Fruit fly (Drosophila melanogaster) whole organism, embryonic: ENCODE measurements around the gene Arl6IP1.

Experiments used
- ATbp ChIP-seq: fragments of 200-800 bp; sonication (Bioruptor generic); optimal IDR thresholded peaks from 2 replicates; lab custom pipeline; 2017; ENCODE audit warnings: missing biosample characterization, mild to moderate bottlenecking, missing genetic modification characterization, missing genetic modification reagents
- Abd-B ChIP-seq: fragments of 200-800 bp; sonication (Bioruptor generic); optimal IDR thresholded peaks from 2 replicates; lab custom pipeline; 2018; ENCODE audit warnings: missing biosample characterization, mild to moderate bottlenecking, missing genetic modification characterization, moderate library complexity
- Bteb2 ChIP-seq: fragments of 200-800 bp; sonication (Bioruptor generic); optimal IDR thresholded peaks from 2 replicates; lab custom pipeline; 2016; ENCODE audit warnings: missing biosample characterization, missing genetic modification characterization
- CG10267 ChIP-seq: fragments of 200-800 bp; sonication (Bioruptor generic); optimal IDR thresholded peaks from 2 replicates; lab custom pipeline; 2018; ENCODE audit warnings: missing biosample characterization, mild to moderate bottlenecking, missing genetic modification characterization, moderate library complexity
- CG12391 ChIP-seq: fragments of 200-800 bp; sonication (Bioruptor generic); optimal IDR thresholded peaks from 3 replicates; lab custom pipeline; 2018; ENCODE audit warnings: missing biosample characterization, mild to moderate bottlenecking, missing genetic modification characterization, moderate library complexity
- CG12659 ChIP-seq: fragments of 200-800 bp; sonication (Bioruptor generic); optimal IDR thresholded peaks from 3 replicates; lab custom pipeline; 2017; ENCODE audit warnings: mild to moderate bottlenecking, missing biosample characterization, missing genetic modification reagents, missing genetic modification characterization
- CG13287 ChIP-seq: fragments of 200-800 bp; sonication (Bioruptor generic); IDR thresholded peaks from 2 replicates; pipeline ENCODE4 v1.3.6; 2022; ENCODE audit warnings: missing biosample characterization, missing genetic modification characterization; ENCODE audit not compliant: partially characterized antibody
- CG13624 ChIP-seq: fragments of 200-800 bp; sonication (Bioruptor generic); optimal IDR thresholded peaks from 2 replicates; lab custom pipeline; 2016; ENCODE audit warnings: missing biosample characterization, missing genetic modification characterization
- CG15011 ChIP-seq: fragments of 200-800 bp; sonication (Bioruptor generic); optimal IDR thresholded peaks from 3 replicates; lab custom pipeline; 2018; ENCODE audit warnings: missing biosample characterization, mild to moderate bottlenecking, missing genetic modification characterization
- CG15073 ChIP-seq: fragments of 200-800 bp; sonication (Bioruptor generic); optimal IDR thresholded peaks from 2 replicates; lab custom pipeline; 2016; ENCODE audit warnings: missing biosample characterization, missing genetic modification characterization
- CG1529 ChIP-seq: fragments of 200-800 bp; sonication (Bioruptor generic); optimal IDR thresholded peaks from 3 replicates; lab custom pipeline; 2018; ENCODE audit warnings: missing biosample characterization, missing genetic modification characterization
- CG17802 ChIP-seq: fragments of 200-800 bp; sonication (Bioruptor generic); optimal IDR thresholded peaks from 2 replicates; lab custom pipeline; 2018; ENCODE audit warnings: missing biosample characterization, mild to moderate bottlenecking, missing genetic modification characterization, moderate library complexity
- CG17829 ChIP-seq: fragments of 200-800 bp; optimal IDR thresholded peaks from 2 replicates; lab custom pipeline; 2019; ENCODE audit warnings: missing biosample characterization, mild to moderate bottlenecking, missing genetic modification characterization, moderate library complexity
- CG1792 ChIP-seq: fragments of 200-800 bp; sonication (Bioruptor generic); optimal IDR thresholded peaks from 2 replicates; lab custom pipeline; 2016; ENCODE audit warnings: missing biosample characterization, missing genetic modification characterization
- CG18599 ChIP-seq: fragments of 200-800 bp; sonication (Bioruptor generic); optimal IDR thresholded peaks from 3 replicates; lab custom pipeline; 2017; ENCODE audit warnings: missing biosample characterization, missing genetic modification characterization, mild to moderate bottlenecking, moderate library complexity, missing genetic modification reagents
- CG2202 ChIP-seq: fragments of 200-800 bp; sonication (Bioruptor generic); optimal IDR thresholded peaks from 2 replicates; lab custom pipeline; 2018; ENCODE audit warnings: missing biosample characterization, mild to moderate bottlenecking, missing genetic modification characterization
- CG30020 ChIP-seq: fragments of 200-800 bp; optimal IDR thresholded peaks from 2 replicates; lab custom pipeline; 2019; ENCODE audit warnings: missing biosample characterization, mild to moderate bottlenecking, missing genetic modification characterization, moderate library complexity
- CG32772 ChIP-seq: fragments of 200-800 bp; sonication (Bioruptor generic); IDR thresholded peaks from 2 replicates; pipeline ENCODE4 v1.3.6; 2022; ENCODE audit warnings: missing biosample characterization, missing genetic modification characterization
- CG34422 ChIP-seq: fragments of 200-800 bp; sonication (Bioruptor generic); IDR thresholded peaks from 3 replicates; pipeline ENCODE4 v1.3.6; 2022; ENCODE audit warnings: missing biosample characterization, missing genetic modification characterization
- CG5245 ChIP-seq: fragments of 200-800 bp; sonication (Bioruptor generic); optimal IDR thresholded peaks from 3 replicates; lab custom pipeline; 2016; ENCODE audit warnings: missing biosample characterization, missing genetic modification characterization
- CG6791 ChIP-seq: fragments of 200-800 bp; sonication (Bioruptor generic); IDR thresholded peaks from 3 replicates; pipeline ENCODE4 v1.3.6; 2022; ENCODE audit warnings: missing biosample characterization, missing genetic modification characterization; ENCODE audit not compliant: partially characterized antibody
- CTCF ChIP-seq: fragments of 200-800 bp; sonication (Bioruptor generic); optimal IDR thresholded peaks from 2 replicates; lab custom pipeline; 2017; ENCODE audit warnings: missing biosample characterization, mild to moderate bottlenecking, missing genetic modification characterization, moderate library complexity
- D19A ChIP-seq: fragments of 200-800 bp; optimal IDR thresholded peaks from 3 replicates; lab custom pipeline; 2019; ENCODE audit warnings: missing biosample characterization, mild to moderate bottlenecking, missing genetic modification characterization, moderate library complexity
- Dbx ChIP-seq: fragments of 200-800 bp; sonication (Bioruptor generic); IDR thresholded peaks from 3 replicates; pipeline ENCODE4 v1.3.6; 2022; ENCODE audit warnings: missing biosample characterization, missing genetic modification characterization
- Dref ChIP-seq: fragments of 200-800 bp; sonication (Bioruptor generic); IDR thresholded peaks from 2 replicates; pipeline ENCODE4 v1.3.6; 2022; ENCODE audit warnings: missing biosample characterization, missing genetic modification characterization
- GATAe ChIP-seq: fragments of 200-800 bp; sonication (Bioruptor generic); conservative IDR thresholded peaks from 2 replicates; pipeline ENCODE4 v1.3.6; 2022; ENCODE audit warnings: missing biosample characterization, missing genetic modification characterization
- Mad ChIP-seq: fragments of 200-800 bp; sonication (Bioruptor generic); optimal IDR thresholded peaks from 2 replicates; lab custom pipeline; 2016; ENCODE audit warnings: missing biosample characterization, missing genetic modification characterization
- Myb ChIP-seq: fragments of 200-800 bp; sonication (Bioruptor generic); optimal IDR thresholded peaks from 2 replicates; lab custom pipeline; 2016; ENCODE audit warnings: missing biosample characterization, missing genetic modification characterization
- Nf-YA ChIP-seq: fragments of 200-800 bp; sonication (Bioruptor generic); IDR thresholded peaks from 2 replicates; pipeline ENCODE4 v1.3.6; 2022; ENCODE audit warnings: missing biosample characterization, missing genetic modification characterization
- Nf-YB ChIP-seq: fragments of 200-800 bp; sonication (Bioruptor generic); optimal IDR thresholded peaks from 3 replicates; lab custom pipeline; 2019; ENCODE audit warnings: missing biosample characterization, mild to moderate bottlenecking, missing genetic modification characterization, moderate library complexity
- Oli ChIP-seq: fragments of 200-800 bp; sonication (Bioruptor generic); optimal IDR thresholded peaks from 2 replicates; lab custom pipeline; 2018; ENCODE audit warnings: missing biosample characterization, mild to moderate bottlenecking, missing genetic modification characterization, moderate library complexity
- Opbp ChIP-seq: fragments of 200-800 bp; sonication (Bioruptor generic); IDR thresholded peaks from 3 replicates; pipeline ENCODE4 v1.3.6; 2022; ENCODE audit warnings: missing biosample characterization, missing genetic modification characterization; ENCODE audit not compliant: partially characterized antibody
- Sin3A ChIP-seq: fragments of >200 bp; optimal IDR thresholded peaks from 2 replicates; lab custom pipeline; 2018
- Stat92E ChIP-seq, 3 experiments: fragments of >200 bp in 2 of 3; fragments of 200-800 bp in 1 of 3; sonication (Bioruptor generic) in 1 of 3; optimal IDR thresholded peaks; 2 replicates each; lab custom pipeline; 2017 to 2019; ENCODE audit warnings: missing biosample characterization in 3 of 3, missing genetic modification characterization in 3 of 3, mild to moderate bottlenecking in 1 of 3, moderate library complexity in 1 of 3
- Trl ChIP-seq, 3 experiments: fragments of >200 bp in 2 of 3; fragments of 200-800 bp in 1 of 3; sonication (Bioruptor generic) in 1 of 3; optimal IDR thresholded peaks; 2 replicates in 1 of 3; 3 replicates in 2 of 3; lab custom pipeline; 2016 to 2017; ENCODE audit warnings: missing biosample characterization in 1 of 3, missing genetic modification characterization in 1 of 3
- danr ChIP-seq: fragments of 200-800 bp; sonication (Bioruptor generic); IDR thresholded peaks from 2 replicates; pipeline ENCODE4 v1.3.6; 2022; ENCODE audit warnings: missing biosample characterization, missing genetic modification characterization
- ewg ChIP-seq: fragments of 200-800 bp; sonication (Bioruptor generic); optimal IDR thresholded peaks from 3 replicates; lab custom pipeline; 2017; ENCODE audit warnings: mild to moderate bottlenecking, missing biosample characterization, missing genetic modification reagents, missing genetic modification characterization
- fd102C ChIP-seq: fragments of 200-800 bp; sonication (Bioruptor generic); optimal IDR thresholded peaks from 2 replicates; lab custom pipeline; 2018; ENCODE audit warnings: missing biosample characterization, mild to moderate bottlenecking, missing genetic modification characterization, moderate library complexity
- gro ChIP-seq: fragments of 200-800 bp; sonication (Bioruptor generic); optimal IDR thresholded peaks from 2 replicates; lab custom pipeline; 2016; ENCODE audit warnings: missing biosample characterization, missing genetic modification characterization
- kni ChIP-seq: fragments of 200-800 bp; sonication (Bioruptor generic); optimal IDR thresholded peaks from 3 replicates; lab custom pipeline; 2017; ENCODE audit warnings: mild to moderate bottlenecking, missing biosample characterization, missing genetic modification reagents, missing genetic modification characterization
- nmo ChIP-seq: fragments of 200-800 bp; sonication (Bioruptor generic); optimal IDR thresholded peaks from 2 replicates; lab custom pipeline; 2018; ENCODE audit warnings: missing biosample characterization, mild to moderate bottlenecking, missing genetic modification characterization, moderate library complexity
- pita ChIP-seq: fragments of 200-800 bp; sonication (Bioruptor generic); optimal IDR thresholded peaks from 2 replicates; lab custom pipeline; 2017; ENCODE audit warnings: missing biosample characterization, mild to moderate bottlenecking, missing genetic modification characterization
- psq ChIP-seq: fragments of 200-800 bp; sonication (Bioruptor generic); optimal IDR thresholded peaks from 2 replicates; lab custom pipeline; 2017; ENCODE audit warnings: missing biosample characterization, missing genetic modification characterization
- pum ChIP-seq: fragments of 200-800 bp; sonication (Bioruptor generic); optimal IDR thresholded peaks from 2 replicates; lab custom pipeline; 2016; ENCODE audit warnings: missing biosample characterization, missing genetic modification characterization
- row ChIP-seq: fragments of 200-800 bp; sonication (Bioruptor generic); IDR thresholded peaks from 3 replicates; pipeline ENCODE4 v1.3.6; 2022; ENCODE audit warnings: missing biosample characterization, missing genetic modification characterization
- schlank ChIP-seq: fragments of 200-800 bp; sonication (Bioruptor generic); optimal IDR thresholded peaks from 2 replicates; lab custom pipeline; 2018; ENCODE audit warnings: missing biosample characterization, mild to moderate bottlenecking, missing genetic modification characterization
- stwl ChIP-seq: fragments of 200-800 bp; sonication (Bioruptor generic); optimal IDR thresholded peaks from 3 replicates; lab custom pipeline; 2018; ENCODE audit warnings: missing biosample characterization, mild to moderate bottlenecking, missing genetic modification characterization, moderate library complexity
- trem ChIP-seq: fragments of 200-800 bp; optimal IDR thresholded peaks from 3 replicates; lab custom pipeline; 2019; ENCODE audit warnings: missing biosample characterization, mild to moderate bottlenecking, missing genetic modification characterization, moderate library complexity
- unc-4 ChIP-seq: fragments of 200-800 bp; sonication (Bioruptor generic); IDR thresholded peaks from 2 replicates; pipeline ENCODE4 v1.3.6; 2022; ENCODE audit warnings: missing biosample characterization, missing genetic modification characterization; ENCODE audit not compliant: partially characterized antibody
- vfl ChIP-seq: fragments of 200-800 bp; sonication (Bioruptor generic); optimal IDR thresholded peaks from 2 replicates; lab custom pipeline; 2016; ENCODE audit warnings: missing biosample characterization, missing genetic modification characterization
- vvl ChIP-seq: fragments of 200-800 bp; sonication (Bioruptor generic); IDR thresholded peaks from 2 replicates; pipeline ENCODE4 v1.3.6; 2022; ENCODE audit warnings: missing biosample characterization, missing genetic modification characterization

Gene Arl6IP1

DNA sequence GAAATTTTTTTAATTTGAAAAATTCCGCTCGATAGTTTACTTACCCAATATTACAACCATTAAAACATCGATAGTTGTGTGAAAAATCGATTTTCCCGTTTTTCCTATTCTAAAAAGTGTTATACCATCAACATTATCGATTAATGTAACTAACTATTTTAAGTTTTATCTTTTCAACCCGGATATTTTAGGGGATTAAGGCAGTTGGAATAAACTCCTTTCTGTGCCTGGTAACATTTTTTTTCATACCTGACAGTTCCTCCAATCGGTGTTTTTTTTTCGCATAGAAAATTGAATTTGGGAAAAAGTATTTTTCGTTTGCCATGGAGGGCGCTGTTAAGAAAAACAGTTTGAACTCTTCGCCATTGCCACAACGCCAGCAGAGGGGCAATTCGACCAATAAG, 3.4 kb upstream of the Arl6IP1 start, which contains the start of gene nonA-l (continued):
- TF ChIP-seq CG34422 (GFP tag; lab: Robert Waterston, UW) (no peak), Sin3A (lab: Kevin White, UChicago) (no peak), fd102C (GFP tag; lab: Kevin White, UChicago) (no peak), CG5245 (GFP tag; lab: Kevin White, UChicago) (no peak), CG2202 (tag; lab: Kevin White, UChicago) (no peak), vvl (GFP tag; lab: Robert Waterston, UW) (no peak), kni (GFP tag; lab: Kevin White, UChicago) (no peak), vfl (GFP tag; lab: Kevin White, UChicago) (no peak), psq (no peak), schlank (tag; lab: Kevin White, UChicago) (no peak), GATAe (GFP tag; lab: Robert Waterston, UW) (no peak), Myb (GFP tag; lab: Kevin White, UChicago) (peak; percentile 65), trem (peak; percentile 53), CG15073 (GFP tag; lab: Kevin White, UChicago) (no peak), unc-4 (peak; percentile 87), CG1529 (GFP tag; lab: Kevin White, UChicago) (no peak), danr (no peak), CG13624 (GFP tag; lab: Kevin White, UChicago) (no peak), CG15011 (no peak), ewg (no peak), gro (no peak), CG17802 (tag; lab: Kevin White, UChicago) (no peak), Stat92E (GFP tag; optimal IDR thresholded peaks at IDR 0.05; lab: Kevin White, UChicago) (peak in 1 of 3 experiments; percentile 63), CG1792 (no peak), CG30020 (peak; percentile 36), Nf-YB (GFP tag; lab: Kevin White, UChicago) (peak; percentile 17), Dbx (GFP tag; lab: Robert Waterston, UW) (no peak), Nf-YA (GFP tag; lab: Robert Waterston, UW) (no peak), CG6791 (peak; percentile 85), Trl (optimal IDR thresholded peaks at IDR 0.05; lab: Kevin White, UChicago) (no peak), Trl (GFP tag; optimal IDR thresholded peaks at IDR 0.05; lab: Kevin White, UChicago) (no peak), row (GFP tag; lab: Robert Waterston, UW) (peak; percentile 25; the same call in 1 of the 3 replicates), Dref (GFP tag; lab: Robert Waterston, UW) (peak; percentile 92), CG10267 (peak; percentile 40), CG17829 (peak; percentile 20), Oli (tag; lab: Kevin White, UChicago) (no peak), Bteb2 (GFP tag; lab: Kevin White, UChicago) (no peak), CG12659 (GFP tag; lab: Kevin White, UChicago) (peak; percentile 56), nmo (GFP tag; lab: Kevin White, UChicago) (peak; percentile 42), Opbp (GFP tag; lab: Robert Waterston, UW) (peak; percentile 76; the same call in 2 of the 3 replicates), Abd-B (GFP tag; lab: Kevin White, UChicago) (no peak), CG32772 (GFP tag; lab: Robert Waterston, UW) (no peak), Mad (GFP tag; lab: Kevin White, UChicago) (no peak), stwl (tag; lab: Kevin White, UChicago) (peak; percentile 83), CTCF (GFP tag; lab: Kevin White, UChicago) (peak; percentile 51), CG12391 (tag; lab: Kevin White, UChicago) (peak; percentile 18), D19A (tag; lab: Kevin White, UChicago) (peak; percentile 57), CG18599 (GFP tag; lab: Kevin White, UChicago) (no peak), pita (GFP tag; lab: Kevin White, UChicago) (peak; percentile 55), ATbp (GFP tag; lab: Kevin White, UChicago) (no peak), pum (no peak), CG13287 (GFP tag; lab: Robert Waterston, UW) (peak; percentile 90)
